Worm (Caenorhabditis elegans) whole organism, mixed stage, embryonic: Measurements from ENCODE around the gene Y41C4A.11.

Source experiments
- blmp-1 ChIP-seq: fragments of 150-350 bp; optimal IDR thresholded peaks from 2 replicates; lab custom pipeline; 2014; ENCODE audit warnings: missing biosample characterization, missing genetic modification characterization
- ceh-43 ChIP-seq: fragments of 200-800 bp; sonication (Bioruptor generic); optimal IDR thresholded peaks from 2 replicates; lab custom pipeline; 2018; ENCODE audit warnings: mild to moderate bottlenecking, missing genetic modification characterization, moderate library complexity, missing compliant biosample characterization
- ces-1 ChIP-seq: fragments of 150-350 bp; optimal IDR thresholded peaks from 2 replicates; lab custom pipeline; 2014; ENCODE audit warnings: missing biosample characterization, missing genetic modification reagents, missing genetic modification characterization
- cnd-1 ChIP-seq: fragments of 200-800 bp; sonication (Bioruptor generic); optimal IDR thresholded peaks from 2 replicates; lab custom pipeline; 2018; ENCODE audit warnings: mild to moderate bottlenecking, missing genetic modification characterization, missing compliant biosample characterization
- lin-32 ChIP-seq: fragments of 200-800 bp; sonication (Bioruptor generic); optimal IDR thresholded peaks from 2 replicates; lab custom pipeline; 2018; ENCODE audit warnings: mild to moderate bottlenecking, missing genetic modification characterization, missing compliant biosample characterization
- lsy-2 ChIP-seq: fragments of 150-350 bp; optimal IDR thresholded peaks from 2 replicates; lab custom pipeline; 2014; ENCODE audit warnings: missing biosample characterization, missing genetic modification characterization
- mep-1 ChIP-seq: fragments of 150-350 bp; optimal IDR thresholded peaks from 2 replicates; lab custom pipeline; 2017; ENCODE audit warnings: missing biosample characterization, missing genetic modification reagents, missing genetic modification characterization, inconsistent platforms
- nhr-12 ChIP-seq: fragments of 150-350 bp; optimal IDR thresholded peaks from 2 replicates; lab custom pipeline; 2014; ENCODE audit warnings: missing biosample characterization, missing genetic modification characterization
- pha-4 ChIP-seq: fragments of 150-350 bp; optimal IDR thresholded peaks from 2 replicates; lab custom pipeline; 2018; ENCODE audit warnings: missing biosample characterization, missing genetic modification reagents, missing genetic modification characterization
- zip-8 ChIP-seq: fragments of 150-350 bp; optimal IDR thresholded peaks from 2 replicates; lab custom pipeline; 2014; ENCODE audit warnings: missing biosample characterization, missing genetic modification characterization
- ztf-11 ChIP-seq: fragments of 150-350 bp; optimal IDR thresholded peaks from 2 replicates; lab custom pipeline; 2014; ENCODE audit warnings: missing biosample characterization, missing genetic modification characterization

DNA sequence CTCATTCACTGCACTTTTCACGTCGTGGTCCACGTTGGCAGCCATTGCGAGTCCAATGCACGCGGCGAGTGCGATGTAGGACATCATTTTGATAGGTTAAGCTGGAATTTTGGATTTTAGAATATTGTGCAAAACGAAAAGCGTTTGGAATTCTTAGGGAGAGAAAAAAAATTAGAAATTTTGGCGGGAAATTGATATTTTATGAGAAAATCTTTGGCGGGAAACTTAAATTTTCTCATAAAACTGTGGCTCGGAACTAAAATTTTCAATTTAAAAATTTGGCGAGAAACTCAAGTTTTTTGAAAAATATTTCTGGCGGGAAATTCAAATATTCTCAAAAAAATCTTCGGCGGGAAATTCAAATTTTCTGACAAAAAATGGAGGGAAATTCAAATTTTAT, 17.9 kb downstream of the Y41C4A.11 start, which contains the start of gene sup-1:
- no peak for TF ChIP-seq lsy-2 (tag; lab: Kevin White, UChicago)
- no peak for TF ChIP-seq pha-4 (tag; lab: Kevin White, UChicago)
- TF ChIP-seq ztf-11 (tag; lab: Kevin White, UChicago), result no peak
- TF ChIP-seq ces-1 (GFP tag; lab: Kevin White, UChicago), result no peak
- no peak for TF ChIP-seq zip-8 (tag; lab: Kevin White, UChicago)
- TF ChIP-seq mep-1, result no peak
- TF ChIP-seq nhr-12 (tag; lab: Kevin White, UChicago), result no peak
- no peak for TF ChIP-seq lin-32 (GFP tag; lab: Kevin White, UChicago)
- no peak for TF ChIP-seq cnd-1 (tag; lab: Kevin White, UChicago)
- TF ChIP-seq ceh-43, result no peak
- TF ChIP-seq blmp-1 (tag; lab: Kevin White, UChicago), result no peak
